Worm (Caenorhabditis elegans) whole organism, L1 larva: Measurements from ENCODE around the gene best-24.

ENCODE experiments used
- aly-2 ChIP-seq: fragments of 150-350 bp; optimal IDR thresholded peaks from 2 replicates; lab custom pipeline; 2014; ENCODE audit warnings: missing biosample characterization, missing genetic modification characterization
- ama-1 ChIP-seq: fragments of 150-350 bp; optimal IDR thresholded peaks from 2 replicates; lab custom pipeline; 2014
- blmp-1 ChIP-seq: fragments of 150-350 bp; optimal IDR thresholded peaks from 2 replicates; lab custom pipeline; 2014; ENCODE audit warnings: missing biosample characterization, missing genetic modification characterization
- dsc-1 ChIP-seq: sonication (generic microtip); optimal IDR thresholded peaks from 2 replicates; lab custom pipeline; 2016; ENCODE audit warnings: mild to moderate bottlenecking, missing genetic modification characterization, missing compliant biosample characterization
- efl-1 ChIP-seq, 4 experiments: fragments of 150-350 bp; optimal IDR thresholded peaks in 3 of 4; peaks in 1 of 4; 1 replicate in 1 of 4; 2 replicates in 3 of 4; lab custom pipeline; 2014; ENCODE audit warnings: missing biosample characterization in 2 of 4, missing genetic modification characterization in 2 of 4, missing genetic modification reagents in 2 of 4
- elt-3 ChIP-seq, 6 experiments: fragments of 150-350 bp in 1 of 6; sonication (generic microtip); optimal IDR thresholded peaks; 2 replicates each; lab custom pipeline; 2017 to 2018; ENCODE audit warnings: missing biosample characterization in 6 of 6, missing genetic modification characterization in 6 of 6, inconsistent platforms in 1 of 6
- fos-1 ChIP-seq: fragments of 150-350 bp; optimal IDR thresholded peaks from 2 replicates; lab custom pipeline; 2014; ENCODE audit warnings: missing biosample characterization, missing genetic modification characterization
- lin-13 ChIP-seq: fragments of 150-350 bp; optimal IDR thresholded peaks from 2 replicates; lab custom pipeline; 2014; ENCODE audit warnings: missing biosample characterization, missing genetic modification reagents, missing genetic modification characterization
- mdl-1 ChIP-seq, 2 experiments: fragments of 150-350 bp; optimal IDR thresholded peaks; 2 replicates each; lab custom pipeline; 2014 to 2017; ENCODE audit warnings: missing biosample characterization in 2 of 2, missing genetic modification characterization in 2 of 2, inconsistent platforms in 1 of 2
- nhr-77 ChIP-seq: fragments of 150-350 bp; optimal IDR thresholded peaks from 2 replicates; lab custom pipeline; 2014; ENCODE audit warnings: missing biosample characterization, missing genetic modification characterization
- pqm-1 ChIP-seq: sonication (generic microtip); optimal IDR thresholded peaks from 3 replicates; lab custom pipeline; 2017; ENCODE audit warnings: missing biosample characterization, missing genetic modification characterization
- unc-86 ChIP-seq: sonication (generic microtip); optimal IDR thresholded peaks from 2 replicates; lab custom pipeline; 2016; ENCODE audit warnings: missing genetic modification characterization, missing compliant biosample characterization

ce11 chrIII:7894724-7895123 is 6.1 kb upstream of the best-24 start, which contains the start of gene ZK688.4:
- TF ChIP-seq blmp-1 (tag; lab: Kevin White, UChicago), result no peak
- no peak for TF ChIP-seq elt-3 (tag; optimal IDR thresholded peaks at IDR 0.05; lab: Kevin White, UChicago)
- no peak for TF ChIP-seq ama-1
- TF ChIP-seq pqm-1 (tag; lab: Kevin White, UChicago), result no peak
- TF ChIP-seq fos-1 (tag; lab: Kevin White, UChicago), result no peak
- no peak for TF ChIP-seq unc-86 (tag; lab: Kevin White, UChicago)
- no peak for TF ChIP-seq nhr-77 (tag; lab: Kevin White, UChicago)
- TF ChIP-seq aly-2 (tag; lab: Kevin White, UChicago), result no peak
- no peak for TF ChIP-seq dsc-1 (tag; lab: Kevin White, UChicago)
- no peak for TF ChIP-seq mdl-1 (tag; optimal IDR thresholded peaks at IDR 0.05; lab: Kevin White, UChicago)
- TF ChIP-seq efl-1 (optimal IDR thresholded peaks at IDR 0.05; lab: Kevin White, UChicago), result no peak
- no peak for TF ChIP-seq efl-1 (GFP tag; optimal IDR thresholded peaks at IDR 0.05 in 1 of 2; lab: Kevin White, UChicago)
- no peak for TF ChIP-seq lin-13 (GFP tag; lab: Kevin White, UChicago)
